Fruit fly (Drosophila melanogaster) whole organism, embryonic: ENCODE measurements around the gene Or30a.

Experiments used
- Adf1 ChIP-seq: fragments of 200-800 bp; sonication (Bioruptor generic); IDR thresholded peaks from 2 replicates; pipeline ENCODE4 v1.3.6; 2022; ENCODE audit warnings: missing biosample characterization, missing genetic modification characterization
- Bgb ChIP-seq: fragments of 200-800 bp; sonication (Bioruptor generic); IDR thresholded peaks from 2 replicates; pipeline ENCODE4 v1.3.6; 2022; ENCODE audit warnings: missing biosample characterization, missing genetic modification characterization; ENCODE audit not compliant: partially characterized antibody
- BtbVII ChIP-seq: fragments of 200-800 bp; sonication (Bioruptor generic); optimal IDR thresholded peaks from 3 replicates; lab custom pipeline; 2017; ENCODE audit warnings: missing biosample characterization, mild to moderate bottlenecking, missing genetic modification characterization
- CG14050 ChIP-seq: fragments of 200-800 bp; sonication (Bioruptor generic); IDR thresholded peaks from 3 replicates; pipeline ENCODE4 v1.3.6; 2022; ENCODE audit warnings: missing biosample characterization, missing genetic modification characterization
- CG14965 ChIP-seq: fragments of 200-800 bp; sonication (Bioruptor generic); optimal IDR thresholded peaks from 2 replicates; lab custom pipeline; 2016; ENCODE audit warnings: missing biosample characterization, missing genetic modification characterization, borderline replicate concordance
- CG15011 ChIP-seq: fragments of 200-800 bp; sonication (Bioruptor generic); optimal IDR thresholded peaks from 3 replicates; lab custom pipeline; 2018; ENCODE audit warnings: missing biosample characterization, mild to moderate bottlenecking, missing genetic modification characterization
- CG15073 ChIP-seq: fragments of 200-800 bp; sonication (Bioruptor generic); optimal IDR thresholded peaks from 2 replicates; lab custom pipeline; 2016; ENCODE audit warnings: missing biosample characterization, missing genetic modification characterization
- CG1529 ChIP-seq: fragments of 200-800 bp; sonication (Bioruptor generic); optimal IDR thresholded peaks from 3 replicates; lab custom pipeline; 2018; ENCODE audit warnings: missing biosample characterization, missing genetic modification characterization
- CG1832 ChIP-seq: fragments of 200-800 bp; sonication (Bioruptor generic); optimal IDR thresholded peaks from 2 replicates; lab custom pipeline; 2017; ENCODE audit warnings: missing biosample characterization, mild to moderate bottlenecking, missing genetic modification characterization, inconsistent platforms
- CG2129 ChIP-seq: fragments of 200-800 bp; sonication (Bioruptor generic); IDR thresholded peaks from 2 replicates; pipeline ENCODE4 v1.3.6; 2022; ENCODE audit warnings: missing biosample characterization, missing genetic modification characterization; ENCODE audit not compliant: partially characterized antibody
- CG2889 ChIP-seq: fragments of 200-800 bp; sonication (Bioruptor generic); IDR thresholded peaks from 3 replicates; pipeline ENCODE4 v1.3.6; 2022; ENCODE audit warnings: missing biosample characterization, missing genetic modification characterization
- CG33213 ChIP-seq: fragments of 200-800 bp; sonication (Bioruptor generic); optimal IDR thresholded peaks from 3 replicates; lab custom pipeline; 2016; ENCODE audit warnings: missing biosample characterization, missing genetic modification characterization
- CG4617 ChIP-seq: fragments of 200-800 bp; sonication (Bioruptor generic); optimal IDR thresholded peaks from 3 replicates; lab custom pipeline; 2016; ENCODE audit warnings: missing biosample characterization, missing genetic modification characterization, borderline replicate concordance
- CG5245 ChIP-seq: fragments of 200-800 bp; sonication (Bioruptor generic); optimal IDR thresholded peaks from 3 replicates; lab custom pipeline; 2016; ENCODE audit warnings: missing biosample characterization, missing genetic modification characterization
- CG7372 ChIP-seq: fragments of 200-800 bp; sonication (Bioruptor generic); IDR thresholded peaks from 2 replicates; pipeline ENCODE4 v1.3.6; 2022; ENCODE audit warnings: missing biosample characterization, missing genetic modification characterization
- CG7745 ChIP-seq: fragments of 200-800 bp; sonication (Bioruptor generic); optimal IDR thresholded peaks from 2 replicates; lab custom pipeline; 2018; ENCODE audit warnings: missing biosample characterization, mild to moderate bottlenecking, missing genetic modification characterization, moderate library complexity
- CG7928 ChIP-seq: fragments of 200-800 bp; sonication (Bioruptor generic); optimal IDR thresholded peaks from 2 replicates; lab custom pipeline; 2017; ENCODE audit warnings: missing biosample characterization, mild to moderate bottlenecking, missing genetic modification characterization
- CG8281 ChIP-seq: fragments of 200-800 bp; sonication (Bioruptor generic); optimal IDR thresholded peaks from 2 replicates; lab custom pipeline; 2018; ENCODE audit warnings: missing biosample characterization, mild to moderate bottlenecking, missing genetic modification characterization, moderate library complexity
- CG8924 ChIP-seq: fragments of 200-800 bp; optimal IDR thresholded peaks from 3 replicates; lab custom pipeline; 2019; ENCODE audit warnings: missing biosample characterization, mild to moderate bottlenecking, missing genetic modification characterization, moderate library complexity
- CG9727 ChIP-seq: fragments of 200-800 bp; sonication (Bioruptor generic); optimal IDR thresholded peaks from 3 replicates; lab custom pipeline; 2017; ENCODE audit warnings: missing biosample characterization, mild to moderate bottlenecking, missing genetic modification characterization
- Hr78 ChIP-seq, 2 experiments: fragments of 200-800 bp in 1 of 2; fragments of >200 bp in 1 of 2; sonication (Bioruptor generic) in 1 of 2; optimal IDR thresholded peaks; 2 replicates each; lab custom pipeline; 2017 to 2019; ENCODE audit warnings: missing biosample characterization in 2 of 2, missing genetic modification characterization in 2 of 2, mild to moderate bottlenecking in 1 of 2, moderate library complexity in 1 of 2
- Jarid2 ChIP-seq: fragments of 200-800 bp; sonication (Bioruptor generic); optimal IDR thresholded peaks from 3 replicates; lab custom pipeline; 2017; ENCODE audit warnings: mild to moderate bottlenecking, missing biosample characterization, missing genetic modification reagents, missing genetic modification characterization
- NK7.1 ChIP-seq: fragments of 200-800 bp; sonication (Bioruptor generic); optimal IDR thresholded peaks from 3 replicates; lab custom pipeline; 2016; ENCODE audit warnings: missing biosample characterization, missing genetic modification characterization
- Rx ChIP-seq: fragments of 200-800 bp; sonication (Bioruptor generic); IDR thresholded peaks from 2 replicates; pipeline ENCODE4 v1.3.6; 2022; ENCODE audit warnings: missing biosample characterization, missing genetic modification characterization
- Six4 ChIP-seq: fragments of 200-800 bp; sonication (Bioruptor generic); optimal IDR thresholded peaks from 2 replicates; lab custom pipeline; 2016; ENCODE audit warnings: missing biosample characterization, missing genetic modification characterization
- abd-A ChIP-seq: fragments of 200-800 bp; sonication (Bioruptor generic); optimal IDR thresholded peaks from 3 replicates; lab custom pipeline; 2019; ENCODE audit warnings: missing biosample characterization, mild to moderate bottlenecking, missing genetic modification characterization, moderate library complexity
- al ChIP-seq: fragments of 200-800 bp; sonication (Bioruptor generic); IDR thresholded peaks from 2 replicates; pipeline ENCODE4 v1.3.6; 2022; ENCODE audit warnings: missing biosample characterization, missing genetic modification characterization
- aop ChIP-seq: fragments of 200-800 bp; sonication (Bioruptor generic); IDR thresholded peaks from 2 replicates; pipeline ENCODE4 v1.3.6; 2022; ENCODE audit warnings: missing biosample characterization, missing genetic modification characterization
- ap ChIP-seq: fragments of 200-800 bp; sonication (Bioruptor generic); IDR thresholded peaks from 2 replicates; pipeline ENCODE4 v1.3.6; 2022; ENCODE audit warnings: missing biosample characterization, missing genetic modification characterization
- bcd ChIP-seq: fragments of 200-800 bp; sonication (Bioruptor generic); optimal IDR thresholded peaks from 2 replicates; lab custom pipeline; 2017; ENCODE audit warnings: missing biosample characterization, mild to moderate bottlenecking, missing genetic modification characterization
- caup ChIP-seq: fragments of 200-800 bp; sonication (Bioruptor generic); optimal IDR thresholded peaks from 3 replicates; lab custom pipeline; 2017; ENCODE audit warnings: missing biosample characterization, mild to moderate bottlenecking, missing genetic modification characterization, moderate library complexity; ENCODE audit not compliant: severe bottlenecking
- danr ChIP-seq: fragments of 200-800 bp; sonication (Bioruptor generic); IDR thresholded peaks from 2 replicates; pipeline ENCODE4 v1.3.6; 2022; ENCODE audit warnings: missing biosample characterization, missing genetic modification characterization
- ems ChIP-seq: fragments of 200-800 bp; sonication (Bioruptor generic); optimal IDR thresholded peaks from 3 replicates; lab custom pipeline; 2016; ENCODE audit warnings: missing biosample characterization, missing genetic modification characterization
- fd102C ChIP-seq: fragments of 200-800 bp; sonication (Bioruptor generic); optimal IDR thresholded peaks from 2 replicates; lab custom pipeline; 2018; ENCODE audit warnings: missing biosample characterization, mild to moderate bottlenecking, missing genetic modification characterization, moderate library complexity
- ftz-f1 ChIP-seq: fragments of 200-800 bp; sonication (Bioruptor generic); optimal IDR thresholded peaks from 2 replicates; lab custom pipeline; 2016; ENCODE audit warnings: missing biosample characterization, missing genetic modification characterization
- gfzf ChIP-seq: fragments of 200-800 bp; sonication (Bioruptor generic); optimal IDR thresholded peaks from 2 replicates; lab custom pipeline; 2016; ENCODE audit warnings: missing biosample characterization, mild to moderate bottlenecking, missing genetic modification characterization, moderate library complexity
- lab ChIP-seq: fragments of 200-800 bp; sonication (Bioruptor generic); optimal IDR thresholded peaks from 3 replicates; lab custom pipeline; 2017; ENCODE audit warnings: missing biosample characterization, missing genetic modification characterization, mild to moderate bottlenecking, moderate library complexity, missing genetic modification reagents
- lmd ChIP-seq: fragments of 200-800 bp; sonication (Bioruptor generic); IDR thresholded peaks from 2 replicates; pipeline ENCODE4 v1.3.6; 2022; ENCODE audit warnings: missing biosample characterization, missing genetic modification characterization
- mam ChIP-seq: fragments of 200-800 bp; sonication (Bioruptor generic); optimal IDR thresholded peaks from 3 replicates; lab custom pipeline; 2016; ENCODE audit warnings: missing biosample characterization, missing genetic modification characterization
- oc ChIP-seq: fragments of 200-800 bp; sonication (Bioruptor generic); optimal IDR thresholded peaks from 2 replicates; lab custom pipeline; 2018; ENCODE audit warnings: missing biosample characterization, mild to moderate bottlenecking, missing genetic modification characterization, moderate library complexity
- otp ChIP-seq: fragments of 200-800 bp; sonication (Bioruptor generic); IDR thresholded peaks from 3 replicates; pipeline ENCODE4, ENCODE4 v1.3.6; 2022; ENCODE audit warnings: missing biosample characterization, missing genetic modification characterization
- pb ChIP-seq: fragments of 200-800 bp; sonication (Bioruptor generic); optimal IDR thresholded peaks from 3 replicates; lab custom pipeline; 2016; ENCODE audit warnings: missing biosample characterization, missing genetic modification characterization
- peb ChIP-seq: fragments of 200-800 bp; sonication (Bioruptor generic); IDR thresholded peaks from 2 replicates; pipeline ENCODE4 v1.3.6; 2022; ENCODE audit warnings: missing biosample characterization, missing genetic modification characterization
- sc ChIP-seq, 3 experiments: fragments of >200 bp in 2 of 3; fragments of 200-800 bp in 1 of 3; sonication (Bioruptor generic) in 1 of 3; optimal IDR thresholded peaks; 2 replicates in 2 of 3; 3 replicates in 1 of 3; lab custom pipeline; 2017; ENCODE audit warnings: mild to moderate bottlenecking in 1 of 3, missing biosample characterization in 1 of 3, missing genetic modification characterization in 1 of 3, missing genetic modification reagents in 1 of 3
- shn ChIP-seq: fragments of 200-800 bp; sonication (Bioruptor generic); optimal IDR thresholded peaks from 3 replicates; lab custom pipeline; 2016; ENCODE audit warnings: missing biosample characterization, missing genetic modification characterization
- slbo ChIP-seq: fragments of 200-800 bp; sonication (Bioruptor generic); IDR thresholded peaks from 2 replicates; pipeline ENCODE4 v1.3.6; 2022; ENCODE audit warnings: missing biosample characterization, missing genetic modification characterization
- sna ChIP-seq: fragments of 200-800 bp; sonication (Bioruptor generic); IDR thresholded peaks from 2 replicates; pipeline ENCODE4 v1.3.6; 2022; ENCODE audit warnings: missing biosample characterization, missing genetic modification characterization; ENCODE audit not compliant: partially characterized antibody
- tll ChIP-seq, 2 experiments: fragments of 200-800 bp in 1 of 2; fragments of >200 bp in 1 of 2; sonication (Bioruptor generic) in 1 of 2; optimal IDR thresholded peaks; 2 replicates each; lab custom pipeline; 2017 to 2019; ENCODE audit warnings: missing biosample characterization in 2 of 2, missing genetic modification characterization in 2 of 2, mild to moderate bottlenecking in 1 of 2, moderate library complexity in 1 of 2
- twi ChIP-seq: fragments of 200-800 bp; optimal IDR thresholded peaks from 2 replicates; lab custom pipeline; 2019; ENCODE audit warnings: missing biosample characterization, mild to moderate bottlenecking, missing genetic modification characterization, moderate library complexity
- usp ChIP-seq: fragments of >200 bp; optimal IDR thresholded peaks from 2 replicates; lab custom pipeline; 2017; ENCODE audit warnings: missing biosample characterization, missing genetic modification characterization

Gene Or30a

DNA sequence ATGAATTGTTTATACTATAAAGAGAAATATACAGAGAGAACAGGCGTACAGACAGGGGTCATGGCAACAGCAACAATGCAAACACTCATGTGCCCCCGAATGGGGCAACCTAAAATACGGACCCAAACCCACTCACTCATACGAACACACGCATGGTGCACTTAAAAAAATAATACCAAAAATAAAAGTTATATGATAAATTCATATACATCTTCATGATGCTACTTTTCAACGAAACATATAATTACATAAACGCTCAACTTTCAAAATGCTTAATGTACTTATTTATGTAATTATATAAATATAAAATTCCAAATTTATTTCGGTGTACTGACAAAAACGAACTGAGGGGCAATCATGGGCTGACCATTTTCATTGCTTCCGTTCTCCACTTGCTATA, 21.6 kb downstream of the Or30a start (continued):
- TF ChIP-seq CG14050 (GFP tag; lab: Robert Waterston, UW) (peak; percentile 51; the same call in 1 of the 3 replicates), abd-A (tag; lab: Kevin White, UChicago) (no peak), oc (peak; percentile 80), CG7928 (GFP tag; lab: Kevin White, UChicago) (no peak), sc (optimal IDR thresholded peaks at IDR 0.05; lab: Kevin White, UChicago) (no peak), sc (GFP tag; optimal IDR thresholded peaks at IDR 0.05; lab: Kevin White, UChicago) (peak; percentile 61), BtbVII (peak; percentile 37), mam (no peak), ftz-f1 (GFP tag; lab: Kevin White, UChicago) (no peak), al (no peak), CG15073 (GFP tag; lab: Kevin White, UChicago) (no peak), peb (GFP tag; lab: Robert Waterston, UW) (peak; percentile 36; the same call in 1 of the 2 replicates), CG7372 (no peak), CG33213 (no peak), ap (GFP tag; lab: Robert Waterston, UW) (peak; percentile 57), CG5245 (GFP tag; lab: Kevin White, UChicago) (peak; percentile 51), slbo (GFP tag; lab: Robert Waterston, UW) (peak; percentile 45), CG8281 (tag; lab: Kevin White, UChicago) (peak; percentile 52), CG2129 (GFP tag; lab: Robert Waterston, UW) (no peak), ems (GFP tag; lab: Kevin White, UChicago) (no peak), bcd (GFP tag; lab: Kevin White, UChicago) (peak; percentile 68), CG14965 (GFP tag; lab: Kevin White, UChicago) (no peak), Rx (GFP tag; lab: Robert Waterston, UW) (0 out of 2 replicates have a peak, but pooled peaks have one; percentile 32), otp (GFP tag; lab: Robert Waterston, UW) (peak; percentile 64; the same call in 2 of the 3 replicates), sna (no peak), fd102C (GFP tag; lab: Kevin White, UChicago) (no peak), Bgb (GFP tag; lab: Robert Waterston, UW) (no peak), lmd (GFP tag; lab: Robert Waterston, UW) (peak; percentile 60), CG8924 (peak; percentile 85), CG2889 (no peak), CG4617 (GFP tag; lab: Kevin White, UChicago) (peak; percentile 7), lab (GFP tag; lab: Kevin White, UChicago) (peak; percentile 75), CG7745 (tag; lab: Kevin White, UChicago) (peak; percentile 18), NK7.1 (no peak), aop (GFP tag; lab: Robert Waterston, UW) (no peak), CG1529 (GFP tag; lab: Kevin White, UChicago) (peak; percentile 62), pb (GFP tag; lab: Kevin White, UChicago) (no peak), Six4 (GFP tag; lab: Kevin White, UChicago) (peak; percentile 62), shn (no peak), CG9727 (GFP tag; lab: Kevin White, UChicago) (peak; percentile 86), Jarid2 (GFP tag; lab: Kevin White, UChicago) (peak; percentile 35), danr (0 out of 2 replicates have a peak, but pooled peaks have one; percentile 47), Hr78 (GFP tag; optimal IDR thresholded peaks at IDR 0.05; lab: Kevin White, UChicago) (peak in 1 of 2 experiments; percentile 79), twi (tag; lab: Kevin White, UChicago) (peak; percentile 66), tll (GFP tag; optimal IDR thresholded peaks at IDR 0.05; lab: Kevin White, UChicago) (no peak), usp (GFP tag; lab: Kevin White, UChicago) (no peak), CG15011 (GFP tag; lab: Kevin White, UChicago) (peak; percentile 56), caup (peak; percentile 12), CG1832 (GFP tag; lab: Kevin White, UChicago) (no peak), Adf1 (GFP tag; lab: Robert Waterston, UW) (no peak), gfzf (GFP tag; lab: Kevin White, UChicago) (no peak)
